Fruit fly (Drosophila melanogaster) whole organism, embryonic: ENCODE data around the gene Nmdar1.

Experiments used
- Abd-B ChIP-seq: fragments of 200-800 bp; sonication (Bioruptor generic); optimal IDR thresholded peaks from 2 replicates; lab custom pipeline; 2018; ENCODE audit warnings: missing biosample characterization, mild to moderate bottlenecking, missing genetic modification characterization, moderate library complexity
- Aef1 ChIP-seq: fragments of 200-800 bp; sonication (Bioruptor generic); IDR thresholded peaks from 3 replicates; pipeline ENCODE4 v1.3.6; 2022; ENCODE audit warnings: missing biosample characterization, missing genetic modification characterization
- Awh ChIP-seq: fragments of 200-800 bp; sonication (Bioruptor generic); IDR thresholded peaks from 2 replicates; pipeline ENCODE4, ENCODE4 v1.3.6; 2022; ENCODE audit warnings: missing biosample characterization, missing genetic modification characterization
- CG10267 ChIP-seq: fragments of 200-800 bp; sonication (Bioruptor generic); optimal IDR thresholded peaks from 2 replicates; lab custom pipeline; 2018; ENCODE audit warnings: missing biosample characterization, mild to moderate bottlenecking, missing genetic modification characterization, moderate library complexity
- CG10543 ChIP-seq: fragments of 200-800 bp; sonication (Bioruptor generic); optimal IDR thresholded peaks from 3 replicates; lab custom pipeline; 2017; ENCODE audit warnings: missing biosample characterization, mild to moderate bottlenecking, missing genetic modification characterization, moderate library complexity
- CG10979 ChIP-seq: fragments of 200-800 bp; sonication (Bioruptor generic); optimal IDR thresholded peaks from 2 replicates; lab custom pipeline; 2018; ENCODE audit warnings: missing biosample characterization, mild to moderate bottlenecking, missing genetic modification characterization, moderate library complexity
- CG12299 ChIP-seq: fragments of 200-800 bp; sonication (Bioruptor generic); optimal IDR thresholded peaks from 2 replicates; lab custom pipeline; 2018; ENCODE audit warnings: missing biosample characterization, mild to moderate bottlenecking, missing genetic modification characterization
- CG12769 ChIP-seq: fragments of 200-800 bp; sonication (Bioruptor generic); optimal IDR thresholded peaks from 2 replicates; lab custom pipeline; 2019; ENCODE audit warnings: missing biosample characterization, mild to moderate bottlenecking, missing genetic modification characterization, moderate library complexity
- CG12942 ChIP-seq: fragments of 200-800 bp; sonication (Bioruptor generic); optimal IDR thresholded peaks from 3 replicates; lab custom pipeline; 2016; ENCODE audit warnings: missing biosample characterization, missing genetic modification characterization
- CG14860 ChIP-seq: fragments of 200-800 bp; sonication (Bioruptor generic); IDR thresholded peaks from 3 replicates; pipeline ENCODE4 v1.3.6; 2022; ENCODE audit warnings: missing biosample characterization, missing genetic modification characterization; ENCODE audit not compliant: partially characterized antibody
- CG15269 ChIP-seq: fragments of 200-800 bp; sonication (Bioruptor generic); optimal IDR thresholded peaks from 2 replicates; lab custom pipeline; 2018; ENCODE audit warnings: missing biosample characterization, mild to moderate bottlenecking, missing genetic modification characterization, moderate library complexity
- CG15696 ChIP-seq: fragments of 200-800 bp; sonication (Bioruptor generic); optimal IDR thresholded peaks from 2 replicates; lab custom pipeline; 2019; ENCODE audit warnings: missing biosample characterization, mild to moderate bottlenecking, missing genetic modification characterization, moderate library complexity
- CG16779 ChIP-seq: fragments of 200-800 bp; sonication (Bioruptor generic); IDR thresholded peaks from 2 replicates; pipeline ENCODE4 v1.3.6; 2022; ENCODE audit warnings: missing biosample characterization, missing genetic modification characterization
- CG18476 ChIP-seq: fragments of 200-800 bp; sonication (Bioruptor generic); optimal IDR thresholded peaks from 2 replicates; lab custom pipeline; 2016; ENCODE audit warnings: missing biosample characterization, mild to moderate bottlenecking, missing genetic modification characterization
- CG2199 ChIP-seq: fragments of 200-800 bp; sonication (Bioruptor generic); IDR thresholded peaks from 3 replicates; pipeline ENCODE4 v1.3.6; 2022; ENCODE audit warnings: missing biosample characterization, missing genetic modification characterization
- CG4617 ChIP-seq: fragments of 200-800 bp; sonication (Bioruptor generic); optimal IDR thresholded peaks from 3 replicates; lab custom pipeline; 2016; ENCODE audit warnings: missing biosample characterization, missing genetic modification characterization, borderline replicate concordance
- CG7357 ChIP-seq: fragments of 200-800 bp; sonication (Bioruptor generic); IDR thresholded peaks from 3 replicates; pipeline ENCODE4 v1.3.6; 2022; ENCODE audit warnings: missing biosample characterization, missing genetic modification characterization
- CG7839 ChIP-seq: fragments of 200-800 bp; sonication (Bioruptor generic); optimal IDR thresholded peaks from 3 replicates; lab custom pipeline; 2018; ENCODE audit warnings: missing biosample characterization, mild to moderate bottlenecking, missing genetic modification characterization, moderate library complexity
- CG7987 ChIP-seq: fragments of 200-800 bp; sonication (Bioruptor generic); optimal IDR thresholded peaks from 2 replicates; lab custom pipeline; 2018; ENCODE audit warnings: missing biosample characterization, mild to moderate bottlenecking, missing genetic modification characterization, moderate library complexity
- CG9609 ChIP-seq: fragments of 200-800 bp; sonication (Bioruptor generic); optimal IDR thresholded peaks from 3 replicates; lab custom pipeline; 2016; ENCODE audit warnings: missing biosample characterization, missing genetic modification characterization
- CrebB ChIP-seq: fragments of 200-800 bp; sonication (Bioruptor generic); optimal IDR thresholded peaks from 3 replicates; lab custom pipeline; 2018; ENCODE audit warnings: missing biosample characterization, mild to moderate bottlenecking, missing genetic modification characterization
- Dref ChIP-seq: fragments of 200-800 bp; sonication (Bioruptor generic); IDR thresholded peaks from 2 replicates; pipeline ENCODE4 v1.3.6; 2022; ENCODE audit warnings: missing biosample characterization, missing genetic modification characterization
- E2f1 ChIP-seq: fragments of 200-800 bp; sonication (Bioruptor generic); IDR thresholded peaks from 2 replicates; pipeline ENCODE4 v1.3.6; 2022; ENCODE audit warnings: missing biosample characterization, missing genetic modification characterization
- ERR ChIP-seq: fragments of 200-800 bp; sonication (Bioruptor generic); optimal IDR thresholded peaks from 2 replicates; lab custom pipeline; 2016; ENCODE audit warnings: missing biosample characterization, missing genetic modification characterization
- HHEX ChIP-seq: fragments of 200-800 bp; sonication (Bioruptor generic); optimal IDR thresholded peaks from 3 replicates; lab custom pipeline; 2017; ENCODE audit warnings: missing biosample characterization, mild to moderate bottlenecking, missing genetic modification characterization, missing genetic modification reagents
- HLH4C ChIP-seq: fragments of 200-800 bp; sonication (Bioruptor generic); IDR thresholded peaks from 3 replicates; pipeline ENCODE4 v1.3.6; 2022; ENCODE audit warnings: missing biosample characterization, missing genetic modification characterization; ENCODE audit not compliant: partially characterized antibody
- Hr3 ChIP-seq: fragments of 200-800 bp; sonication (Bioruptor generic); optimal IDR thresholded peaks from 3 replicates; lab custom pipeline; 2016; ENCODE audit warnings: missing biosample characterization, missing genetic modification characterization
- MESR4 ChIP-seq: fragments of 200-800 bp; sonication (Bioruptor generic); optimal IDR thresholded peaks from 2 replicates; lab custom pipeline; 2018; ENCODE audit warnings: missing biosample characterization, mild to moderate bottlenecking, missing genetic modification characterization, moderate library complexity
- Nf-YB ChIP-seq: fragments of 200-800 bp; sonication (Bioruptor generic); optimal IDR thresholded peaks from 3 replicates; lab custom pipeline; 2019; ENCODE audit warnings: missing biosample characterization, mild to moderate bottlenecking, missing genetic modification characterization, moderate library complexity
- Oaz ChIP-seq: fragments of 200-800 bp; sonication (Bioruptor generic); IDR thresholded peaks from 2 replicates; pipeline ENCODE4 v1.3.6; 2022; ENCODE audit warnings: missing biosample characterization, missing genetic modification characterization
- Rx ChIP-seq: fragments of 200-800 bp; sonication (Bioruptor generic); IDR thresholded peaks from 2 replicates; pipeline ENCODE4 v1.3.6; 2022; ENCODE audit warnings: missing biosample characterization, missing genetic modification characterization
- Ssrp ChIP-seq: fragments of 200-800 bp; sonication (Bioruptor generic); optimal IDR thresholded peaks from 2 replicates; lab custom pipeline; 2018; ENCODE audit warnings: missing biosample characterization, mild to moderate bottlenecking, missing genetic modification characterization, moderate library complexity
- bcd ChIP-seq: fragments of 200-800 bp; sonication (Bioruptor generic); optimal IDR thresholded peaks from 2 replicates; lab custom pipeline; 2017; ENCODE audit warnings: missing biosample characterization, mild to moderate bottlenecking, missing genetic modification characterization
- bsh ChIP-seq, 2 experiments: fragments of 200-800 bp; sonication (Bioruptor generic); optimal IDR thresholded peaks; 2 replicates each; lab custom pipeline; 2017 to 2018; ENCODE audit warnings: mild to moderate bottlenecking in 2 of 2, missing biosample characterization in 2 of 2, missing genetic modification characterization in 2 of 2, moderate library complexity in 1 of 2
- cato ChIP-seq: fragments of 200-800 bp; sonication (Bioruptor generic); optimal IDR thresholded peaks from 2 replicates; lab custom pipeline; 2016; ENCODE audit warnings: missing biosample characterization, missing genetic modification characterization, borderline replicate concordance
- chif ChIP-seq, 2 experiments: fragments of 200-800 bp; sonication (Bioruptor generic); optimal IDR thresholded peaks; 3 replicates each; lab custom pipeline; 2016; ENCODE audit warnings: missing biosample characterization in 2 of 2, missing genetic modification characterization in 2 of 2
- en ChIP-seq: fragments of 200-800 bp; sonication (Bioruptor generic); optimal IDR thresholded peaks from 2 replicates; lab custom pipeline; 2016; ENCODE audit warnings: missing biosample characterization, missing genetic modification characterization
- fd3F ChIP-seq: fragments of 200-800 bp; sonication (Bioruptor generic); optimal IDR thresholded peaks from 2 replicates; lab custom pipeline; 2018; ENCODE audit warnings: missing biosample characterization, mild to moderate bottlenecking, missing genetic modification characterization, moderate library complexity
- kay ChIP-seq: fragments of 200-800 bp; sonication (Bioruptor generic); optimal IDR thresholded peaks from 2 replicates; lab custom pipeline; 2016; ENCODE audit warnings: missing biosample characterization, missing genetic modification characterization
- lola ChIP-seq, 3 experiments: fragments of >200 bp in 2 of 3; fragments of 200-800 bp in 1 of 3; sonication (Bioruptor generic) in 1 of 3; optimal IDR thresholded peaks; 2 replicates each; lab custom pipeline; 2017 to 2019; ENCODE audit warnings: missing biosample characterization in 3 of 3, missing genetic modification characterization in 3 of 3, mild to moderate bottlenecking in 1 of 3, moderate library complexity in 1 of 3
- luna ChIP-seq: fragments of 200-800 bp; sonication (Bioruptor generic); optimal IDR thresholded peaks from 2 replicates; lab custom pipeline; 2016; ENCODE audit warnings: missing biosample characterization, missing genetic modification characterization
- maf-S ChIP-seq: fragments of 200-800 bp; sonication (Bioruptor generic); optimal IDR thresholded peaks from 2 replicates; lab custom pipeline; 2016; ENCODE audit warnings: missing biosample characterization, missing genetic modification characterization
- peb ChIP-seq: fragments of 200-800 bp; sonication (Bioruptor generic); IDR thresholded peaks from 2 replicates; pipeline ENCODE4 v1.3.6; 2022; ENCODE audit warnings: missing biosample characterization, missing genetic modification characterization
- prd ChIP-seq, 3 experiments: fragments of >200 bp in 2 of 3; fragments of 200-800 bp in 1 of 3; sonication (Bioruptor generic) in 1 of 3; optimal IDR thresholded peaks in 2 of 3; IDR thresholded peaks in 1 of 3; 2 replicates in 2 of 3; 3 replicates in 1 of 3; pipeline versions ENCODE4 v1.3.6 to Lab custom; 2017 to 2022; ENCODE audit warnings: missing biosample characterization in 1 of 3, missing genetic modification characterization in 1 of 3
- pzg ChIP-seq: fragments of 200-800 bp; sonication (Bioruptor generic); optimal IDR thresholded peaks from 3 replicates; lab custom pipeline; 2018; ENCODE audit warnings: missing biosample characterization, mild to moderate bottlenecking, missing genetic modification characterization, moderate library complexity
- sisA ChIP-seq: fragments of 200-800 bp; sonication (Bioruptor generic); IDR thresholded peaks from 2 replicates; pipeline ENCODE4 v1.3.6; 2022; ENCODE audit warnings: missing biosample characterization, missing genetic modification characterization
- ssp ChIP-seq: fragments of 200-800 bp; sonication (Bioruptor generic); IDR thresholded peaks from 2 replicates; pipeline ENCODE4 v1.3.6; 2022; ENCODE audit warnings: missing biosample characterization, missing genetic modification characterization
- tap ChIP-seq: fragments of 200-800 bp; optimal IDR thresholded peaks from 3 replicates; lab custom pipeline; 2019; ENCODE audit warnings: missing biosample characterization, mild to moderate bottlenecking, missing genetic modification characterization, moderate library complexity
- tgo ChIP-seq: fragments of 200-800 bp; sonication (Bioruptor generic); IDR thresholded peaks from 3 replicates; pipeline ENCODE4 v1.3.6; 2022; ENCODE audit warnings: missing biosample characterization, missing genetic modification characterization

The Nmdar1 gene

DNA sequence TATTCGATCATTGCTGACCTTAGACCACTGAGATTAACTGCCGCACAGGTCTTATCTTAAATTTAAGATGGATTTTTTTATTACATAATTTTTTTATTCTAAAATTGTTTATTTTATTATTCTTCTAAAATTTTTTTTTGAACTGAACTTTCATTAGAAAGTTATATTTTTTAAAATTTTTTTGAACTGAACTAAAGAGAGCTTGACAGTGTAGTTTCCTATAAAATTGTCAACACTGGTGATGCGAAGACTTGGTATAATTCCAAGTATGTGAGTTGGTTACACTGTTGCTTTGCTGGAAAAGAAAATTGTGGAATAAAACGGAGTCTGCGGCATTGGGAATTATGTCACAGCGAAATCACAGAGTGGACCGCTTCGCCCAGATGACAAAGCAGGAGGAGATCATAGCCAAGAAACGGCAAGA, 37.8 kb downstream of the Nmdar1 start, which contains the start of gene CG31550 (continued):
- TF ChIP-seq bsh (GFP tag; optimal IDR thresholded peaks at IDR 0.05; lab: Kevin White, UChicago) = peak in 1 of 2 experiments; percentile 70
- TF ChIP-seq Awh = peak; percentile 25; the same call in 1 of the 2 replicates
- TF ChIP-seq CG7357 (GFP tag; lab: Robert Waterston, UW) = peak; percentile 59; the same call in 2 of the 3 replicates
- peak in 1 of 3 experiments; percentile 65 for TF ChIP-seq lola (GFP tag; optimal IDR thresholded peaks at IDR 0.05; lab: Kevin White, UChicago)
- peak; percentile 72 for TF ChIP-seq ssp
- TF ChIP-seq Abd-B = peak; percentile 74
- peak; percentile 64 for TF ChIP-seq bcd (GFP tag; lab: Kevin White, UChicago)
- peak; percentile 62 for TF ChIP-seq CG10979 (tag; lab: Kevin White, UChicago)
- peak; percentile 42 for TF ChIP-seq Nf-YB (GFP tag; lab: Kevin White, UChicago)
- peak; percentile 46 for TF ChIP-seq pzg (GFP tag; lab: Kevin White, UChicago)
- 0 out of 3 replicates have a peak, but pooled peaks have one; percentile 34 for TF ChIP-seq HLH4C (GFP tag; lab: Robert Waterston, UW)
- TF ChIP-seq CG16779 (GFP tag; lab: Robert Waterston, UW) = no peak
- peak; percentile 40 for TF ChIP-seq HHEX (GFP tag; lab: Kevin White, UChicago)
- TF ChIP-seq CG12769 (tag; lab: Kevin White, UChicago) = no peak
- peak; percentile 66 for TF ChIP-seq fd3F
- peak; percentile 75 for TF ChIP-seq Ssrp (tag; lab: Kevin White, UChicago)
- TF ChIP-seq prd (optimal IDR thresholded peaks at IDR 0.05; lab: Kevin White, UChicago) = no peak
- peak; percentile 83; the same call in 2 of the 3 replicates for TF ChIP-seq prd (GFP tag; IDR thresholded peaks at IDR 0.05; lab: Robert Waterston, UW)
- TF ChIP-seq CrebB (tag; lab: Kevin White, UChicago) = no peak
- TF ChIP-seq tgo (GFP tag; lab: Robert Waterston, UW) = peak; percentile 85
- peak; percentile 74 for TF ChIP-seq Hr3
- peak; percentile 36 for TF ChIP-seq CG10543
- peak; percentile 42 for TF ChIP-seq CG9609
- TF ChIP-seq cato (GFP tag; lab: Kevin White, UChicago) = peak; percentile 19
- no peak for TF ChIP-seq Dref (GFP tag; lab: Robert Waterston, UW)
- no peak for TF ChIP-seq luna (GFP tag; lab: Kevin White, UChicago)
- TF ChIP-seq CG12942 = peak; percentile 59
- peak; percentile 94 for TF ChIP-seq MESR4 (GFP tag; lab: Kevin White, UChicago)
- peak; percentile 79 for TF ChIP-seq CG7839 (tag; lab: Kevin White, UChicago)
- peak; percentile 62; the same call in 1 of the 2 replicates for TF ChIP-seq E2f1 (GFP tag; lab: Robert Waterston, UW)
- peak; percentile 35; the same call in 1 of the 2 replicates for TF ChIP-seq Oaz (GFP tag; lab: Robert Waterston, UW)
- TF ChIP-seq tap (tag; lab: Kevin White, UChicago) = no peak
- peak; percentile 28 to 44 for TF ChIP-seq chif (GFP tag; optimal IDR thresholded peaks at IDR 0.05; lab: Kevin White, UChicago)
- TF ChIP-seq CG2199 (GFP tag; lab: Robert Waterston, UW) = no peak
- TF ChIP-seq CG15269 (tag; lab: Kevin White, UChicago) = peak; percentile 76
- TF ChIP-seq CG12299 = no peak
- peak; percentile 21 for TF ChIP-seq maf-S (GFP tag; lab: Kevin White, UChicago)
- no peak for TF ChIP-seq kay
- no peak for TF ChIP-seq en (GFP tag; lab: Kevin White, UChicago)
- peak; percentile 75 for TF ChIP-seq CG4617 (GFP tag; lab: Kevin White, UChicago)
- peak; percentile 92 for TF ChIP-seq CG10267 (tag; lab: Kevin White, UChicago)
- no peak for TF ChIP-seq CG14860 (GFP tag; lab: Robert Waterston, UW)
- peak; percentile 25 for TF ChIP-seq CG7987 (GFP tag; lab: Kevin White, UChicago)
- TF ChIP-seq Rx (GFP tag; lab: Robert Waterston, UW) = peak; percentile 16; the same call in 1 of the 2 replicates
- peak; percentile 63 for TF ChIP-seq CG15696 (tag; lab: Kevin White, UChicago)
- peak; percentile 74 for TF ChIP-seq sisA (GFP tag; lab: Robert Waterston, UW)
- TF ChIP-seq Aef1 (GFP tag; lab: Robert Waterston, UW) = peak; percentile 71
- TF ChIP-seq ERR = no peak
- no peak for TF ChIP-seq peb (GFP tag; lab: Robert Waterston, UW)
- peak; percentile 27 for TF ChIP-seq CG18476
